Worm (Caenorhabditis elegans) whole organism, L3 larva: ENCODE measurements around the gene clec-83.

Experiments used
- ZK546.5 ChIP-seq: sonication (generic microtip); optimal IDR thresholded peaks from 2 replicates; lab custom pipeline; 2017; ENCODE audit warnings: missing biosample characterization, missing genetic modification characterization
- elt-3 ChIP-seq, 3 experiments: fragments of 150-350 bp in 1 of 3; sonication (generic microtip) in 2 of 3; optimal IDR thresholded peaks; 2 replicates in 2 of 3; 4 replicates in 1 of 3; lab custom pipeline; 2014 to 2017; ENCODE audit warnings: missing biosample characterization in 3 of 3, missing genetic modification characterization in 3 of 3
- nhr-237 ChIP-seq: fragments of 150-350 bp; optimal IDR thresholded peaks from 2 replicates; lab custom pipeline; 2014; ENCODE audit warnings: missing biosample characterization, missing genetic modification characterization
- nhr-76 ChIP-seq: fragments of 150-350 bp; sonication (generic microtip); optimal IDR thresholded peaks from 5 replicates; lab custom pipeline; 2014; ENCODE audit warnings: missing biosample characterization, missing genetic modification characterization
- snpc-4 ChIP-seq: fragments of 150-350 bp; optimal IDR thresholded peaks from 2 replicates; lab custom pipeline; 2014; ENCODE audit warnings: missing biosample characterization, missing genetic modification characterization
- ztf-11 ChIP-seq: fragments of 150-350 bp; optimal IDR thresholded peaks from 2 replicates; lab custom pipeline; 2014; ENCODE audit warnings: missing biosample characterization, missing genetic modification characterization

- TF ChIP-seq snpc-4 (tag; lab: Kevin White, UChicago): no peak
- TF ChIP-seq ztf-11 (tag; lab: Kevin White, UChicago): no peak
- no peak for TF ChIP-seq nhr-76 (tag; lab: Kevin White, UChicago)
- no peak for TF ChIP-seq nhr-237 (tag; lab: Kevin White, UChicago)
- no peak for TF ChIP-seq elt-3 (tag; optimal IDR thresholded peaks at IDR 0.05; lab: Kevin White, UChicago)
- no peak for TF ChIP-seq ZK546.5 (tag; lab: Kevin White, UChicago)
Measured at ce11 chrIV:2854161-2854560, 12.9 kb upstream of the clec-83 start.
